Worm (Caenorhabditis elegans) whole organism, early embryonic: ENCODE data around the gene srh-111.

Experiments
- B0310.2 ChIP-seq: sonication (generic microtip); optimal IDR thresholded peaks from 2 replicates; lab custom pipeline; 2016; ENCODE audit warnings: mild to moderate bottlenecking, missing genetic modification characterization, missing compliant biosample characterization
- tbx-37 ChIP-seq: fragments of 200-800 bp; sonication (Bioruptor generic); conservative IDR thresholded peaks from 2 replicates; pipeline ENCODE4 v1.3.6; 2022; ENCODE audit warnings: missing genetic modification reagents, missing genetic modification characterization, missing compliant biosample characterization

ce11 chrV:17449836-17450235, 35.1 kb downstream of the srh-111 start:
- TF ChIP-seq tbx-37 (no peak), B0310.2 (no peak)
